Worm (Caenorhabditis elegans): ENCODE measurements around the gene del-6.

del-6 gene

ce11 chrV:10557094-10557493, 15.6 kb upstream of the del-6 start (continued):
- TF ChIP-seq nhr-85 (tag) (peak; percentile 87), elt-3 (tag; optimal IDR thresholded peaks at IDR 0.05) (peak in 5 of 6 experiments; percentile 45 to 80 (median 69)), mab-9 (GFP tag; IDR thresholded peaks at IDR 0.05) (no peak), nhr-84 (tag; optimal IDR thresholded peaks at IDR 0.05) (no peak), lir-3 (tag; optimal IDR thresholded peaks at IDR 0.05; ENCODE audit: poor library complexity) (no peak), lin-35 (GFP tag; optimal IDR thresholded peaks at IDR 0.05) (no peak), rnt-1 (tag; optimal IDR thresholded peaks at IDR 0.05) (no peak), dsc-1 (tag; optimal IDR thresholded peaks at IDR 0.05) (no peak), hlh-17 (GFP tag; optimal IDR thresholded peaks at IDR 0.05; ENCODE audit: borderline replicate concordance) (no peak), alr-1 (tag; optimal IDR thresholded peaks at IDR 0.05; ENCODE audit: borderline replicate concordance) (no peak), grh-1 (GFP tag; IDR thresholded peaks at IDR 0.05) (0 out of 2 replicates have a peak, but pooled peaks have one; percentile 19), ces-1 (GFP tag; optimal IDR thresholded peaks at IDR 0.05) (no peak), vab-15 (tag; optimal IDR thresholded peaks at IDR 0.05) (peak; percentile 71), nhr-19 (GFP tag; conservative IDR thresholded peaks at IDR 0.05) (peak; percentile 7; the same call in 1 of the 2 replicates), aly-2 (tag; optimal IDR thresholded peaks at IDR 0.05) (no peak)

ce11 chrV:10557676-10558075, 15.0 kb upstream of the del-6 start, which contains the start of gene best-14:
Gene best-14 (plus strand): TSS chrV:10557976.
- TF ChIP-seq isw-1 (GFP tag; IDR thresholded peaks at IDR 0.05) = no peak
- peak; percentile 10 for TF ChIP-seq lin-14 (GFP tag; optimal IDR thresholded peaks at IDR 0.05)
- no peak for TF ChIP-seq Y116A8C.19 (tag; optimal IDR thresholded peaks at IDR 0.05; ENCODE audit: borderline replicate concordance)
- TF ChIP-seq vab-15 (tag; optimal IDR thresholded peaks at IDR 0.05) = no peak
- TF ChIP-seq nhr-237 (tag; optimal IDR thresholded peaks at IDR 0.05) = no peak
- peak; percentile 64 for TF ChIP-seq blmp-1 (tag; optimal IDR thresholded peaks at IDR 0.05)
- no peak for TF ChIP-seq mef-2 (tag; optimal IDR thresholded peaks at IDR 0.05)

ce11 chrV:10560621-10561020, 12.1 kb upstream of the del-6 start, which contains the start of gene col-152:
Gene col-152 (plus strand): TSS chrV:10560921.
- no peak for TF ChIP-seq sptf-1 (tag; optimal IDR thresholded peaks at IDR 0.05)
- TF ChIP-seq ceh-82 (tag; optimal IDR thresholded peaks at IDR 0.05) = no peak
- no peak for TF ChIP-seq dpl-1 (GFP tag; optimal IDR thresholded peaks at IDR 0.05)
- TF ChIP-seq mef-2 (tag; optimal IDR thresholded peaks at IDR 0.05) = no peak
- TF ChIP-seq nhr-12 (tag; optimal IDR thresholded peaks at IDR 0.05) = no peak
- no peak for TF ChIP-seq unc-62 (GFP tag; optimal IDR thresholded peaks at IDR 0.05)
- TF ChIP-seq fkh-10 (GFP tag; optimal IDR thresholded peaks at IDR 0.05) = no peak
- TF ChIP-seq Y116A8C.19 (tag; optimal IDR thresholded peaks at IDR 0.05; ENCODE audit: borderline replicate concordance) = no peak
- TF ChIP-seq swsn-7 (tag; optimal IDR thresholded peaks at IDR 0.05) = no peak
- TF ChIP-seq mab-9 (GFP tag; IDR thresholded peaks at IDR 0.05) = no peak

ce11 chrV:10561632-10562031, 11.1 kb upstream of the del-6 start:
- TF ChIP-seq egl-27 (tag; optimal IDR thresholded peaks at IDR 0.05) = no peak
- no peak for TF ChIP-seq hlh-4 (tag; optimal IDR thresholded peaks at IDR 0.05)
- TF ChIP-seq lin-14 (GFP tag; optimal IDR thresholded peaks at IDR 0.05) = no peak
- TF ChIP-seq pqm-1 (tag; optimal IDR thresholded peaks at IDR 0.05) = no peak
- no peak for TF ChIP-seq nhr-19 (GFP tag; conservative IDR thresholded peaks at IDR 0.05)
- no peak for TF ChIP-seq nhr-84 (tag; optimal IDR thresholded peaks at IDR 0.05)
- TF ChIP-seq nhr-76 (tag; optimal IDR thresholded peaks at IDR 0.05) = no peak
- no peak for TF ChIP-seq ztf-4 (tag; optimal IDR thresholded peaks at IDR 0.05)
- no peak for TF ChIP-seq nhr-12 (tag; optimal IDR thresholded peaks at IDR 0.05)
- TF ChIP-seq lin-13 (GFP tag; optimal IDR thresholded peaks at IDR 0.05) = no peak
- TF ChIP-seq blmp-1 (tag; optimal IDR thresholded peaks at IDR 0.05) = no peak
- TF ChIP-seq ama-1 (optimal IDR thresholded peaks at IDR 0.05) = no peak
- no peak for TF ChIP-seq nhr-20 (tag; optimal IDR thresholded peaks at IDR 0.05)
- no peak for TF ChIP-seq fkh-10 (GFP tag; optimal IDR thresholded peaks at IDR 0.05)

Data from whole organism, L1 larva.